Worm (Caenorhabditis elegans) whole organism, young adult: ENCODE data around the gene sri-4.

Source experiments
- B0035.1 ChIP-seq: sonication (generic microtip); optimal IDR thresholded peaks from 2 replicates; lab custom pipeline; 2016; ENCODE audit warnings: missing genetic modification characterization, mild to moderate bottlenecking, missing compliant biosample characterization, missing genotype, missing genetic modification reagents
- B0261.1 ChIP-seq: sonication (generic microtip); optimal IDR thresholded peaks from 2 replicates; lab custom pipeline; 2016; ENCODE audit warnings: mild to moderate bottlenecking, missing genetic modification characterization, moderate library complexity, missing compliant biosample characterization
- B0336.3 ChIP-seq: fragments of 200-800 bp; sonication (Bioruptor generic); IDR thresholded peaks from 2 replicates; pipeline ENCODE4 v1.3.6; 2022; ENCODE audit warnings: missing genetic modification characterization, missing compliant biosample characterization
- C06A6.2 ChIP-seq: fragments of 200-800 bp; sonication (Bioruptor generic); conservative IDR thresholded peaks from 2 replicates; pipeline ENCODE4 v1.3.6; 2022; ENCODE audit warnings: missing genetic modification characterization, missing compliant biosample characterization
- F22D6.2 ChIP-seq: sonication (generic microtip); optimal IDR thresholded peaks from 2 replicates; lab custom pipeline; 2016; ENCODE audit warnings: mild to moderate bottlenecking, missing genetic modification characterization, missing compliant biosample characterization
- F49E8.2 ChIP-seq: sonication (generic microtip); optimal IDR thresholded peaks from 3 replicates; lab custom pipeline; 2017; ENCODE audit warnings: missing genetic modification characterization, mild to moderate bottlenecking, missing compliant biosample characterization, antibody characterized with exemption, moderate library complexity; ENCODE audit not compliant: insufficient read depth
- F55B11.4 ChIP-seq: sonication (generic microtip); optimal IDR thresholded peaks from 2 replicates; lab custom pipeline; 2016; ENCODE audit warnings: missing compliant biosample characterization, missing genetic modification characterization, borderline replicate concordance; ENCODE audit not compliant: insufficient read depth
- K11D2.4 ChIP-seq: fragments of 200-800 bp; sonication (Bioruptor generic); IDR thresholded peaks from 2 replicates; pipeline ENCODE4 v1.3.6; 2022; ENCODE audit warnings: missing genetic modification reagents, missing genetic modification characterization, missing compliant biosample characterization
- K12H6.12 ChIP-seq: fragments of 200-800 bp; sonication (Bioruptor generic); optimal IDR thresholded peaks from 2 replicates; lab custom pipeline; 2018; ENCODE audit warnings: mild to moderate bottlenecking, missing genetic modification characterization, missing compliant biosample characterization
- T07F8.4 ChIP-seq: sonication (generic microtip); optimal IDR thresholded peaks from 2 replicates; lab custom pipeline; 2016; ENCODE audit warnings: mild to moderate bottlenecking, missing genetic modification characterization, moderate library complexity, missing compliant biosample characterization
- T26A5.8 ChIP-seq: sonication (generic microtip); optimal IDR thresholded peaks from 2 replicates; lab custom pipeline; 2016; ENCODE audit warnings: missing genetic modification characterization, missing compliant biosample characterization
- Y53G8AR.9 ChIP-seq: fragments of 200-800 bp; sonication (Bioruptor generic); conservative IDR thresholded peaks from 2 replicates; pipeline ENCODE4 v1.3.6; 2022; ENCODE audit warnings: missing genetic modification reagents, missing genetic modification characterization, missing compliant biosample characterization
- Y67H2A.10 ChIP-seq: fragments of 200-800 bp; sonication (Bioruptor generic); conservative IDR thresholded peaks from 2 replicates; pipeline ENCODE4 v1.3.6; 2022; ENCODE audit warnings: missing genetic modification reagents, missing genetic modification characterization, missing compliant biosample characterization
- Y79H2A.3 ChIP-seq: fragments of 200-800 bp; sonication (Bioruptor generic); conservative IDR thresholded peaks from 2 replicates; pipeline ENCODE4 v1.3.6; 2022; ENCODE audit warnings: missing genetic modification reagents, missing genetic modification characterization, missing compliant biosample characterization
- aptf-2 ChIP-seq: fragments of 200-800 bp; sonication (Bioruptor generic); conservative IDR thresholded peaks from 2 replicates; pipeline ENCODE4 v1.3.6; 2022; ENCODE audit warnings: missing genetic modification reagents, missing genetic modification characterization, missing compliant biosample characterization
- atf-7 ChIP-seq: sonication (generic microtip); optimal IDR thresholded peaks from 2 replicates; lab custom pipeline; 2017; ENCODE audit warnings: mild to moderate bottlenecking, missing genetic modification characterization, missing compliant biosample characterization
- bed-1 ChIP-seq: fragments of 200-800 bp; sonication (Bioruptor generic); IDR thresholded peaks from 2 replicates; pipeline ENCODE4 v1.3.6; 2022; ENCODE audit warnings: missing genetic modification reagents, missing genetic modification characterization, missing compliant biosample characterization
- ceh-100 ChIP-seq: fragments of 200-800 bp; sonication (Bioruptor generic); IDR thresholded peaks from 2 replicates; pipeline ENCODE4 v1.3.6; 2022; ENCODE audit warnings: missing genetic modification reagents, missing genetic modification characterization, missing compliant biosample characterization
- ceh-58 ChIP-seq: fragments of 200-800 bp; sonication (Bioruptor generic); IDR thresholded peaks from 2 replicates; pipeline ENCODE4 v1.3.6; 2022; ENCODE audit warnings: missing genetic modification characterization, missing compliant biosample characterization
- chd-7 ChIP-seq: sonication (generic microtip); optimal IDR thresholded peaks from 2 replicates; lab custom pipeline; 2016; ENCODE audit warnings: mild to moderate bottlenecking, missing genetic modification characterization, moderate library complexity, missing compliant biosample characterization
- die-1 ChIP-seq: sonication (generic microtip); optimal IDR thresholded peaks from 2 replicates; lab custom pipeline; 2016; ENCODE audit warnings: missing genotype, mild to moderate bottlenecking, missing genetic modification characterization, missing compliant biosample characterization
- dox-1 ChIP-seq: fragments of 200-800 bp; sonication (Bioruptor generic); IDR thresholded peaks from 2 replicates; pipeline ENCODE4 v1.3.6; 2022; ENCODE audit warnings: missing genetic modification reagents, missing genetic modification characterization, missing compliant biosample characterization
- efl-1 ChIP-seq: fragments of 150-350 bp; optimal IDR thresholded peaks from 2 replicates; lab custom pipeline; 2014; ENCODE audit warnings: missing biosample characterization, missing genetic modification reagents, missing genetic modification characterization
- him-1 ChIP-seq: sonication (generic microtip); optimal IDR thresholded peaks from 2 replicates; lab custom pipeline; 2016; ENCODE audit warnings: missing genotype, missing genetic modification reagents, missing genetic modification characterization, missing compliant biosample characterization
- hlh-26 ChIP-seq: fragments of 200-800 bp; sonication (Bioruptor generic); conservative IDR thresholded peaks from 2 replicates; pipeline ENCODE4 v1.3.6; 2022; ENCODE audit warnings: missing genetic modification reagents, missing genetic modification characterization, missing compliant biosample characterization
- hmg-1.2 ChIP-seq: fragments of 200-800 bp; sonication (Bioruptor generic); IDR thresholded peaks from 2 replicates; pipeline ENCODE4 v1.3.6; 2022; ENCODE audit warnings: missing genetic modification reagents, missing genetic modification characterization, missing compliant biosample characterization
- hsf-1 ChIP-seq: fragments of 200-800 bp; sonication (Bioruptor generic); IDR thresholded peaks from 2 replicates; pipeline ENCODE4 v1.3.6; 2022; ENCODE audit warnings: missing genetic modification reagents, missing genetic modification characterization, missing compliant biosample characterization
- lag-1 ChIP-seq: fragments of 200-800 bp; sonication (Bioruptor generic); IDR thresholded peaks from 2 replicates; pipeline ENCODE4 v1.3.6; 2022; ENCODE audit warnings: missing genetic modification reagents, missing genetic modification characterization, missing compliant biosample characterization
- lin-40 ChIP-seq: sonication (generic microtip); optimal IDR thresholded peaks from 2 replicates; lab custom pipeline; 2016; ENCODE audit warnings: missing genetic modification characterization, mild to moderate bottlenecking, missing compliant biosample characterization, missing genotype, missing genetic modification reagents
- madf-10 ChIP-seq: sonication (generic microtip); optimal IDR thresholded peaks from 2 replicates; lab custom pipeline; 2016; ENCODE audit warnings: mild to moderate bottlenecking, missing genetic modification characterization, missing compliant biosample characterization
- madf-6 ChIP-seq: fragments of 200-800 bp; sonication (Bioruptor generic); IDR thresholded peaks from 2 replicates; pipeline ENCODE4 v1.3.6; 2022; ENCODE audit warnings: missing genetic modification reagents, missing genetic modification characterization, missing compliant biosample characterization
- mes-4 ChIP-seq: sonication (generic microtip); optimal IDR thresholded peaks from 2 replicates; lab custom pipeline; 2016; ENCODE audit warnings: missing genotype, missing genetic modification characterization, missing compliant biosample characterization
- nhr-80 ChIP-seq: sonication (generic microtip); optimal IDR thresholded peaks from 2 replicates; lab custom pipeline; 2016; ENCODE audit warnings: missing genetic modification characterization, missing compliant biosample characterization
- pbrm-1 ChIP-seq: fragments of 200-800 bp; sonication (Bioruptor generic); IDR thresholded peaks from 2 replicates; pipeline ENCODE4 v1.3.6; 2022; ENCODE audit warnings: missing genetic modification reagents, missing genetic modification characterization, missing compliant biosample characterization
- rcor-1 ChIP-seq: fragments of 200-800 bp; sonication (Bioruptor generic); IDR thresholded peaks from 2 replicates; pipeline ENCODE4 v1.3.6; 2022; ENCODE audit warnings: missing genetic modification reagents, missing genetic modification characterization, missing compliant biosample characterization
- snpc-1.1 ChIP-seq: sonication (generic microtip); optimal IDR thresholded peaks from 2 replicates; lab custom pipeline; 2017; ENCODE audit warnings: missing genetic modification characterization, mild to moderate bottlenecking, missing compliant biosample characterization, antibody characterized with exemption, moderate library complexity, missing genotype, missing genetic modification reagents; ENCODE audit not compliant: insufficient read depth
- snpc-3.4 ChIP-seq: sonication (generic microtip); optimal IDR thresholded peaks from 2 replicates; lab custom pipeline; 2017; ENCODE audit warnings: missing genetic modification characterization, mild to moderate bottlenecking, missing compliant biosample characterization, antibody characterized with exemption, moderate library complexity, missing genotype, missing genetic modification reagents
- tlf-1 ChIP-seq: fragments of 200-800 bp; sonication (Bioruptor generic); optimal IDR thresholded peaks from 2 replicates; lab custom pipeline; 2018; ENCODE audit warnings: mild to moderate bottlenecking, missing genetic modification characterization, missing compliant biosample characterization
- xnd-1 ChIP-seq: sonication (generic microtip); optimal IDR thresholded peaks from 2 replicates; lab custom pipeline; 2016; ENCODE audit warnings: missing genotype, missing genetic modification reagents, missing genetic modification characterization, missing compliant biosample characterization
- zim-3 ChIP-seq: sonication (generic microtip); optimal IDR thresholded peaks from 2 replicates; lab custom pipeline; 2017; ENCODE audit warnings: mild to moderate bottlenecking, missing genetic modification characterization, moderate library complexity, missing compliant biosample characterization
- ztf-28 ChIP-seq: fragments of 200-800 bp; sonication (Bioruptor generic); IDR thresholded peaks from 2 replicates; pipeline ENCODE4 v1.3.6; 2022; ENCODE audit warnings: missing genetic modification reagents, missing genetic modification characterization, missing compliant biosample characterization
- ztf-6 ChIP-seq: fragments of 200-800 bp; sonication (Bioruptor generic); IDR thresholded peaks from 2 replicates; pipeline ENCODE4 v1.3.6; 2022; ENCODE audit warnings: missing genetic modification reagents, missing genetic modification characterization, missing compliant biosample characterization

Gene sri-4

ce11 chrV:774875-775359, 26.8 kb downstream of the sri-4 start, which contains the start of gene srbc-58 (continued):
- TF ChIP-seq snpc-3.4 (tag; lab: Kevin White, UChicago): peak; percentile 49
- peak; percentile 85 for TF ChIP-seq efl-1 (GFP tag; lab: Kevin White, UChicago)
- peak; percentile 49 for TF ChIP-seq him-1
- TF ChIP-seq die-1 (tag; lab: Kevin White, UChicago): no peak
- peak; percentile 69; the same call in 1 of the 2 replicates for TF ChIP-seq Y53G8AR.9
- peak; percentile 39; the same call in 1 of the 2 replicates for TF ChIP-seq pbrm-1 (GFP tag; lab: Robert Waterston, UW)
- TF ChIP-seq snpc-1.1 (tag; lab: Kevin White, UChicago): no peak
- TF ChIP-seq ceh-58 (GFP tag; lab: Robert Waterston, UW): 0 out of 2 replicates have a peak, but pooled peaks have one; percentile 52
- TF ChIP-seq hlh-26: no peak
- TF ChIP-seq B0035.1 (tag; lab: Kevin White, UChicago): no peak
- no peak for TF ChIP-seq rcor-1 (GFP tag; lab: Robert Waterston, UW)
- TF ChIP-seq T26A5.8: peak; percentile 2
- TF ChIP-seq ztf-6: no peak
- no peak for TF ChIP-seq B0261.1 (tag; lab: Kevin White, UChicago)
- peak; percentile 27 for TF ChIP-seq madf-6
- TF ChIP-seq dox-1 (GFP tag; lab: Robert Waterston, UW): 0 out of 2 replicates have a peak, but pooled peaks have one; percentile 10
- TF ChIP-seq B0336.3: peak; percentile 83
- peak; percentile 75; the same call in 1 of the 2 replicates for TF ChIP-seq hsf-1 (GFP tag; lab: Robert Waterston, UW)
- no peak for TF ChIP-seq T07F8.4 (tag; lab: Kevin White, UChicago)
- TF ChIP-seq aptf-2 (GFP tag; lab: Robert Waterston, UW): no peak

- TF ChIP-seq xnd-1 (no peak), B0336.3 (no peak), zim-3 (tag; lab: Kevin White, UChicago) (no peak), lin-40 (tag; lab: Kevin White, UChicago) (no peak), F55B11.4 (tag; lab: Kevin White, UChicago) (no peak), snpc-1.1 (tag; lab: Kevin White, UChicago) (no peak), nhr-80 (tag; lab: Kevin White, UChicago) (peak; percentile 3), hmg-1.2 (GFP tag; lab: Robert Waterston, UW) (peak; percentile 52; the same call in 1 of the 2 replicates), dox-1 (GFP tag; lab: Robert Waterston, UW) (no peak)
Observed at ce11 chrV:777285-777684, 29.1 kb downstream of the sri-4 start, which contains the start of gene R09E12.9. R09E12.9 (plus strand) TSS chrV:777600.

- no peak for TF ChIP-seq mes-4 (tag; lab: Kevin White, UChicago)
- TF ChIP-seq die-1 (tag; lab: Kevin White, UChicago): no peak
- TF ChIP-seq F49E8.2 (tag; lab: Kevin White, UChicago): no peak
- TF ChIP-seq atf-7 (tag; lab: Kevin White, UChicago): no peak
- TF ChIP-seq snpc-1.1 (tag; lab: Kevin White, UChicago): no peak
- TF ChIP-seq lag-1 (GFP tag; lab: Robert Waterston, UW): no peak
- TF ChIP-seq chd-7 (tag; lab: Kevin White, UChicago): no peak
- no peak for TF ChIP-seq Y67H2A.10 (GFP tag; lab: Robert Waterston, UW)
- TF ChIP-seq B0261.1 (tag; lab: Kevin White, UChicago): no peak
- no peak for TF ChIP-seq K12H6.12 (tag; lab: Kevin White, UChicago)
- no peak for TF ChIP-seq ceh-100 (GFP tag; lab: Robert Waterston, UW)
- TF ChIP-seq bed-1: no peak
- TF ChIP-seq tlf-1 (GFP tag; lab: Kevin White, UChicago): no peak
- TF ChIP-seq madf-10 (tag; lab: Kevin White, UChicago): no peak
- TF ChIP-seq K11D2.4 (GFP tag; lab: Robert Waterston, UW): no peak
- TF ChIP-seq dox-1 (GFP tag; lab: Robert Waterston, UW): no peak
- TF ChIP-seq F22D6.2: no peak
- no peak for TF ChIP-seq C06A6.2 (GFP tag; lab: Robert Waterston, UW)
- TF ChIP-seq ztf-28: no peak
- TF ChIP-seq Y79H2A.3 (GFP tag; lab: Robert Waterston, UW): no peak
Observed at ce11 chrV:778339-778738, 30.2 kb downstream of the sri-4 start, which contains the start of gene srbc-59. srbc-59 (plus strand) TSS chrV:778639.
